Fruit fly (Drosophila melanogaster): Measurements from ENCODE around the gene Hel89B.
A peak's percentile ranks its signal among the peaks of the same experiment; 100 is the strongest.

The Hel89B gene

DNA sequence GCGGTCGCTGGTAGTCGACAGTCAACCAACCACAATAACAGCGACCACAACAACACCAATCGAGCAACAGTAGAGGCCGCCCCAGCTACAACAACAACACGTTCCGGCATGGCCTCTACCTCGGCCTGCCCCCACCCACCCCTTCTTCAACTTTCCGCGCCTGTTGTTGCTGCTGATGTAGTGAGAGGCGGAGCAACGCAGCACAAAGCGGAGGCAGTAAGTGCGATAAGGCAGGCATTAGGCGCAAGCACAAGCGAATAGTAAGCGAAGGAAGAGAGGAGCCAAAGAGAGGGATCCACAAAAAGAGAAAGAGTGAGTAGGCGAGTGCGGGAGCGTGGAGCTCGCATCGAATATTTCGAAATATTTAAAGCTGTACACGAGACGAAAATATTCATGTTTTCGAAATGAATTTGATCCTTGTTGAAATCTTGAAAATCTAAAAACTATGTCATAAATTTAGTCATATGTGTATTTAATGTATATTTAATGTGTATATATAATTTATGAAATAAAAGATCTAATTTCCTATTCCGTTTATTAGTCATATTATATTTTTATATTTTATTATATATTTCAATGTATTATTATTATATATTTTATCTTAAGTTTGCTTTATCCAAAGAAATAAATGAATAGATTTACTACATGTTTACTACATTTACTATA is 20.2 kb downstream of the Hel89B start (continued):
- TF ChIP-seq Xrp1 (GFP tag; IDR thresholded peaks at IDR 0.05) = 0 out of 2 replicates have a peak, but pooled peaks have one; percentile 17
- TF ChIP-seq CG2199 (GFP tag; IDR thresholded peaks at IDR 0.05) = peak; percentile 78; the same call in 2 of the 3 replicates
- TF ChIP-seq HLH54F (GFP tag; optimal IDR thresholded peaks at IDR 0.05) = no peak
- TF ChIP-seq bsh (GFP tag; optimal IDR thresholded peaks at IDR 0.05) = no peak
- no peak for TF ChIP-seq CG11398 (GFP tag; optimal IDR thresholded peaks at IDR 0.05)
- peak; percentile 69; the same call in 2 of the 3 replicates for TF ChIP-seq zen2 (GFP tag; IDR thresholded peaks at IDR 0.05; ENCODE audit: partially characterized antibody)
- peak; percentile 54 for TF ChIP-seq CG18011 (GFP tag; optimal IDR thresholded peaks at IDR 0.05)
- TF ChIP-seq CG4820 (GFP tag; optimal IDR thresholded peaks at IDR 0.05) = no peak
- TF ChIP-seq ro (GFP tag; IDR thresholded peaks at IDR 0.05) = no peak
- no peak for TF ChIP-seq toy (GFP tag; IDR thresholded peaks at IDR 0.05)
- TF ChIP-seq fru (optimal IDR thresholded peaks at IDR 0.05) = no peak
- TF ChIP-seq E2f1 (GFP tag; IDR thresholded peaks at IDR 0.05) = no peak
- no peak for TF ChIP-seq prd (optimal IDR thresholded peaks at IDR 0.05)
- no peak for TF ChIP-seq prd (GFP tag; IDR thresholded peaks at IDR 0.05)
- TF ChIP-seq CG9609 (GFP tag; optimal IDR thresholded peaks at IDR 0.05) = no peak
- TF ChIP-seq Gsc (GFP tag; IDR thresholded peaks at IDR 0.05) = no peak
- TF ChIP-seq trem (tag; optimal IDR thresholded peaks at IDR 0.05) = no peak
- no peak for TF ChIP-seq p53 (GFP tag; optimal IDR thresholded peaks at IDR 0.05)
- no peak for TF ChIP-seq vfl (GFP tag; optimal IDR thresholded peaks at IDR 0.05)
- no peak for TF ChIP-seq lilli (GFP tag; optimal IDR thresholded peaks at IDR 0.05)
- TF ChIP-seq Meics (GFP tag; optimal IDR thresholded peaks at IDR 0.05) = no peak
- no peak for TF ChIP-seq crc (GFP tag; optimal IDR thresholded peaks at IDR 0.05)
- TF ChIP-seq sqz (GFP tag; optimal IDR thresholded peaks at IDR 0.05) = no peak
- no peak for TF ChIP-seq CG31388 (GFP tag; optimal IDR thresholded peaks at IDR 0.05)
- TF ChIP-seq CG15514 (GFP tag; optimal IDR thresholded peaks at IDR 0.05) = no peak
- no peak for TF ChIP-seq Hey (tag; optimal IDR thresholded peaks at IDR 0.05)
- peak; percentile 49 for TF ChIP-seq CG8359 (GFP tag; optimal IDR thresholded peaks at IDR 0.05; ENCODE audit: borderline replicate concordance)
- TF ChIP-seq Sry-δ (GFP tag; optimal IDR thresholded peaks at IDR 0.05) = no peak
- TF ChIP-seq sr (GFP tag; IDR thresholded peaks at IDR 0.05) = peak; percentile 61; the same call in 2 of the 3 replicates
- no peak for TF ChIP-seq CG1233 (GFP tag; optimal IDR thresholded peaks at IDR 0.05)
- TF ChIP-seq MBD-R2 (GFP tag; IDR thresholded peaks at IDR 0.05) = no peak
- peak; percentile 64 for TF ChIP-seq cg (GFP tag; optimal IDR thresholded peaks at IDR 0.05)
- TF ChIP-seq Dek (tag; optimal IDR thresholded peaks at IDR 0.05) = no peak
- no peak for TF ChIP-seq az2 (GFP tag; optimal IDR thresholded peaks at IDR 0.05)
- no peak for TF ChIP-seq tup (GFP tag; optimal IDR thresholded peaks at IDR 0.05)
- TF ChIP-seq CG6254 (GFP tag; optimal IDR thresholded peaks at IDR 0.05) = no peak
- TF ChIP-seq Ets65A (GFP tag) = no peak
- TF ChIP-seq CG12299 (tag; optimal IDR thresholded peaks at IDR 0.05) = no peak
- TF ChIP-seq fd102C (GFP tag; optimal IDR thresholded peaks at IDR 0.05) = no peak
- no peak for TF ChIP-seq trh (GFP tag; optimal IDR thresholded peaks at IDR 0.05)
- no peak for TF ChIP-seq ERR (GFP tag; optimal IDR thresholded peaks at IDR 0.05)
- no peak for TF ChIP-seq grn (GFP tag; optimal IDR thresholded peaks at IDR 0.05)
- no peak for TF ChIP-seq MTF-1 (GFP tag; optimal IDR thresholded peaks at IDR 0.05; ENCODE audit: borderline replicate concordance)
- TF ChIP-seq Atf6 (GFP tag; IDR thresholded peaks at IDR 0.05) = 0 out of 2 replicates have a peak, but pooled peaks have one; percentile 8
- no peak for TF ChIP-seq CG11723 (GFP tag; optimal IDR thresholded peaks at IDR 0.05)
- TF ChIP-seq chm (GFP tag; IDR thresholded peaks at IDR 0.05) = peak; percentile 40; the same call in 1 of the 2 replicates
- no peak for TF ChIP-seq org-1 (GFP tag; optimal IDR thresholded peaks at IDR 0.05)
- TF ChIP-seq Fer3 (tag; optimal IDR thresholded peaks at IDR 0.05) = no peak
- TF ChIP-seq Atf-2 (GFP tag; optimal IDR thresholded peaks at IDR 0.05) = no peak
- no peak for TF ChIP-seq slp2 (GFP tag; optimal IDR thresholded peaks at IDR 0.05)
- no peak for TF ChIP-seq CG2116 (GFP tag; optimal IDR thresholded peaks at IDR 0.05)
